Worm (Caenorhabditis elegans) whole organism, late embryonic: ENCODE measurements around the gene srd-26.

ENCODE experiments used
- C08G9.2 ChIP-seq: sonication (generic microtip); optimal IDR thresholded peaks from 2 replicates; lab custom pipeline; 2016; ENCODE audit warnings: mild to moderate bottlenecking, missing genetic modification characterization, moderate library complexity, missing compliant biosample characterization
- C38D4.7 ChIP-seq: fragments of 200-800 bp; sonication (Bioruptor generic); optimal IDR thresholded peaks from 2 replicates; lab custom pipeline; 2018; ENCODE audit warnings: mild to moderate bottlenecking, missing genetic modification characterization, moderate library complexity, missing compliant biosample characterization
- F13H6.1 ChIP-seq: sonication (generic microtip); optimal IDR thresholded peaks from 2 replicates; lab custom pipeline; 2016; ENCODE audit warnings: missing genetic modification characterization, missing compliant biosample characterization
- K09A11.1 ChIP-seq: sonication (generic microtip); optimal IDR thresholded peaks from 2 replicates; lab custom pipeline; 2017; ENCODE audit warnings: antibody characterized with exemption, mild to moderate bottlenecking, missing genetic modification characterization, missing compliant biosample characterization; ENCODE audit not compliant: insufficient read depth
- T23F11.4 ChIP-seq: fragments of 200-800 bp; sonication (Bioruptor generic); optimal IDR thresholded peaks from 2 replicates; lab custom pipeline; 2018; ENCODE audit warnings: mild to moderate bottlenecking, missing genetic modification characterization, missing compliant biosample characterization
- ama-1 ChIP-seq: fragments of 150-350 bp; optimal IDR thresholded peaks from 2 replicates; lab custom pipeline; 2014
- ceh-14 ChIP-seq: sonication (generic microtip); optimal IDR thresholded peaks from 2 replicates; lab custom pipeline; 2016; ENCODE audit warnings: missing genotype, missing genetic modification characterization, missing compliant biosample characterization
- ceh-22 ChIP-seq: sonication (generic microtip); optimal IDR thresholded peaks from 2 replicates; lab custom pipeline; 2017; ENCODE audit warnings: missing biosample characterization, missing genetic modification characterization
- ceh-45 ChIP-seq: fragments of 200-800 bp; sonication (Bioruptor generic); IDR thresholded peaks from 2 replicates; pipeline ENCODE4 v1.3.6; 2022; ENCODE audit warnings: missing genetic modification reagents, missing genetic modification characterization, missing compliant biosample characterization
- ceh-48 ChIP-seq: sonication (generic microtip); optimal IDR thresholded peaks from 2 replicates; lab custom pipeline; 2016; ENCODE audit warnings: missing genetic modification characterization, inconsistent platforms, missing compliant biosample characterization
- ceh-9 ChIP-seq: sonication (generic microtip); optimal IDR thresholded peaks from 2 replicates; lab custom pipeline; 2016; ENCODE audit warnings: mild to moderate bottlenecking, missing genetic modification characterization, inconsistent platforms, missing compliant biosample characterization
- dmd-4 ChIP-seq: sonication (generic microtip); optimal IDR thresholded peaks from 2 replicates; lab custom pipeline; 2016; ENCODE audit warnings: borderline replicate concordance, missing genetic modification characterization, missing compliant biosample characterization
- dve-1 ChIP-seq: sonication (generic microtip); optimal IDR thresholded peaks from 2 replicates; lab custom pipeline; 2017; ENCODE audit warnings: antibody characterized with exemption, mild to moderate bottlenecking, missing genetic modification characterization, missing compliant biosample characterization
- elt-2 ChIP-seq: sonication (generic microtip); optimal IDR thresholded peaks from 2 replicates; lab custom pipeline; 2016; ENCODE audit warnings: missing genetic modification reagents, missing genetic modification characterization, missing compliant biosample characterization
- ets-4 ChIP-seq: sonication (generic microtip); optimal IDR thresholded peaks from 2 replicates; lab custom pipeline; 2016; ENCODE audit warnings: missing genetic modification characterization, missing compliant biosample characterization
- eyg-1 ChIP-seq: sonication (generic microtip); optimal IDR thresholded peaks from 2 replicates; lab custom pipeline; 2016; ENCODE audit warnings: missing genotype, missing genetic modification characterization, missing compliant biosample characterization
- fax-1 ChIP-seq: sonication (generic microtip); optimal IDR thresholded peaks from 2 replicates; lab custom pipeline; 2016; ENCODE audit warnings: missing genotype, missing genetic modification characterization, missing compliant biosample characterization
- hlh-6 ChIP-seq: sonication (generic microtip); optimal IDR thresholded peaks from 2 replicates; lab custom pipeline; 2016; ENCODE audit warnings: missing genotype, missing genetic modification characterization, missing compliant biosample characterization
- hlh-8 ChIP-seq: sonication (generic microtip); optimal IDR thresholded peaks from 2 replicates; lab custom pipeline; 2016; ENCODE audit warnings: missing genotype, missing genetic modification characterization, missing compliant biosample characterization
- lim-6 ChIP-seq: sonication (generic microtip); optimal IDR thresholded peaks from 2 replicates; lab custom pipeline; 2016; ENCODE audit warnings: missing genetic modification characterization, missing compliant biosample characterization
- nfya-1 ChIP-seq: sonication (generic microtip); optimal IDR thresholded peaks from 2 replicates; lab custom pipeline; 2017; ENCODE audit warnings: missing genetic modification characterization, mild to moderate bottlenecking, missing compliant biosample characterization, antibody characterized with exemption, moderate library complexity
- nhr-11 ChIP-seq: fragments of 150-350 bp; optimal IDR thresholded peaks from 2 replicates; lab custom pipeline; 2014; ENCODE audit warnings: missing biosample characterization, missing genetic modification characterization
- nhr-232 ChIP-seq: sonication (generic microtip); optimal IDR thresholded peaks from 2 replicates; lab custom pipeline; 2016; ENCODE audit warnings: missing genetic modification characterization, missing compliant biosample characterization
- odd-2 ChIP-seq: sonication (generic microtip); optimal IDR thresholded peaks from 2 replicates; lab custom pipeline; 2017; ENCODE audit warnings: antibody characterized with exemption, mild to moderate bottlenecking, missing genetic modification characterization, missing compliant biosample characterization
- pag-3 ChIP-seq: sonication (generic microtip); optimal IDR thresholded peaks from 2 replicates; lab custom pipeline; 2016; ENCODE audit warnings: missing compliant biosample characterization, missing genetic modification characterization, borderline replicate concordance
- pax-1 ChIP-seq: fragments of 150-350 bp; optimal IDR thresholded peaks from 2 replicates; lab custom pipeline; 2014; ENCODE audit warnings: missing biosample characterization, missing genetic modification characterization
- rnt-1 ChIP-seq: sonication (generic microtip); optimal IDR thresholded peaks from 2 replicates; lab custom pipeline; 2016; ENCODE audit warnings: missing genetic modification characterization, missing compliant biosample characterization
- sdc-2 ChIP-seq: sonication (generic microtip); optimal IDR thresholded peaks from 2 replicates; lab custom pipeline; 2016; ENCODE audit warnings: missing genotype, missing genetic modification characterization, missing compliant biosample characterization
- tbx-2 ChIP-seq: sonication (generic microtip); optimal IDR thresholded peaks from 2 replicates; lab custom pipeline; 2016; ENCODE audit warnings: missing genetic modification characterization, missing compliant biosample characterization
- tbx-7 ChIP-seq: sonication (generic microtip); optimal IDR thresholded peaks from 2 replicates; lab custom pipeline; 2016; ENCODE audit warnings: missing genotype, missing genetic modification characterization, missing compliant biosample characterization
- ttx-3 ChIP-seq: sonication (generic microtip); optimal IDR thresholded peaks from 2 replicates; lab custom pipeline; 2016; ENCODE audit warnings: missing genetic modification reagents, missing genetic modification characterization, missing compliant biosample characterization
- unc-42 ChIP-seq: sonication (generic microtip); optimal IDR thresholded peaks from 2 replicates; lab custom pipeline; 2016; ENCODE audit warnings: missing genotype, missing genetic modification characterization, missing compliant biosample characterization
- unc-86 ChIP-seq: sonication (generic microtip); optimal IDR thresholded peaks from 2 replicates; lab custom pipeline; 2016; ENCODE audit warnings: missing genetic modification characterization, missing compliant biosample characterization
- zip-5 ChIP-seq: sonication (generic microtip); optimal IDR thresholded peaks from 2 replicates; lab custom pipeline; 2016; ENCODE audit warnings: missing genetic modification characterization, missing compliant biosample characterization

srd-26 gene

DNA sequence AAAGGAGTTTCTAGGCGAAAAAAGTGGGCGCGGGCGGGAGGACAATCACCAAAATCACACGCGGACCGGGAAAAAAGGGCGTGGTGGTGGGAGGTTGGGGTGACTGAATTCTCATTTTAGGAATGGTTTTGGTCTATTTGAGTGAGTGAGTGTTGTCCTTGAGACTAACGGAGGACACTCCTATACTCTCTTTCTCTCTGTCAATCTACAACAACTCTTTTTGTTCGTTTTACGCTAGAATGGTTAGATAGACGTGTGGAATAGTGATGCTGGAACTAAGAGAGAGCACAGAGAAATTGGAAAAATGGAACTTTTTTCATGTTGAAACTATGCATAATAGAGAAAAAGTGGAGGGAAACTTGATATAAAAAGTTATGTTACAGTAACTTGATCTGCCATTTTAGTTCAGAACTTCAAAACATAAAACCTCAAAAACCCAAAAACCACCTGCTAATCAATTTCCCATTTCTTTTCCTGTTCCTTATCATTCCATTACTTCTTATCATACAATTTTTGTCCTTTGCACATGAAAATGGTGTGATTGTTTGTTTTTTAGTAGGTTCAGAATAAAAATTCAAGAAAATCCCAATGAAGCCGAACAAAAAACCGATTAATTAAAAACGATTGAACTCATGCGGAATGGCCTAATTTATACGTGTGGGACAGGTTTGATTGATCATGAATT, 27.9 kb downstream of the srd-26 start:
- TF ChIP-seq rnt-1 (tag; lab: Kevin White, UChicago): no peak
- TF ChIP-seq ceh-14 (tag; lab: Kevin White, UChicago): no peak
- peak; percentile 75 for TF ChIP-seq elt-2

DNA sequence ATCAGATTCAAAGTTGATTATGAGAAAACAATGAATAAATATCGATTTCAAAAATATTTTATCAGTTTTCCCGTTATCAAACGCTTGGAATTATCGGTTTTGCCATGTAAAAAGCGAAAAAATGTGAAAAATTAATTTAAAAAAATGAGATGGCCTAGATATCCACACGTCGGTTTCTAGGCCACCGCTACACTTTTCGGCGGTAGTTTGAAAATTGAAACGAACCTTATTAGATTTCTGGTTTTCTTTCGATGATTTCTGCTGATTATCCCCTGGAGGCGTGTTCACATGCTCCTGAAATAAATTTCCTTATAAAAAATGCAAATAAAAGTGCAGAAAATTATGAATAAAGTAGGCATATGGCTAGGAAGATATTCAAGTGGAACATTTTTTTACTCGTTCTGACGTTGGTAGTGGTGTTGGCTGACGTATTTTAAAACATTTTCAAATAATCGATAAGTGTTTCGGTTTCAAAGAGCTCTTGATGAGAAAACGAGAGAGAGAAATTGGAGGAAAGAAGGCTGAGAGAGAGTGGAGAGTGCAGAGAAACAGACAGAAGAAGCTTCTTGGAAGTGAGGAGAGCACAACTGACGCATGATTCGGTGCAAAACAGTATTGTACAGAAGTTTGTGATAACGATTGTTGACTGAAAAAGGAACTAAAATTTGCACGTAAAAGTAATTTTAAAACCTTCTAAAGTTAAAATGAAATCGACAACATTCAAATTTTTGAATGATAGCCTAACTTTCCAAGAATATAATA, 29.6 kb downstream of the srd-26 start:
- TF ChIP-seq C08G9.2 (peak; percentile 16), ceh-48 (peak; percentile 38), rnt-1 (tag; lab: Kevin White, UChicago) (no peak), nhr-232 (no peak), zip-5 (tag; lab: Kevin White, UChicago) (peak; percentile 2), tbx-2 (peak; percentile 10), nfya-1 (tag; lab: Kevin White, UChicago) (peak; percentile 4)

DNA sequence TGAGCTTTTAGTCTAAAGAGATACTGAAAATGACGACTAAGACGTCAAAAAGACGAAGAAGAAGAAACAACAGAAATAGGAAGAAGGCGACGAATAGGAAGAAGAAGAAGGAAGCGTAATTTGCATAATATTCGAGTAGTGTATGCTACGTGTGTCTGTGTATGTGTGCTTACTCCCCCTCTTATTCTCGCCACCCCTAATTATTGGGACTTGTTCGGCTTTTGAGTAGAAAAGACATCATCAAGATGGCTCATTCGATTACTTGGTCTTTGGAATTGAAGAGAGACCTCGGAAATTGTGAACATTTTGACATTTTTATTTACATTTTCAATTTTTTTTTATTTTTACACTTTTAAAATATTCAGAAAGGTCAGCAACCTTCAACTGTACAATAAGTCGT, 32.6 kb downstream of the srd-26 start:
- peak; percentile 72 for TF ChIP-seq unc-42 (tag; lab: Kevin White, UChicago)
- peak; percentile 11 for TF ChIP-seq ttx-3 (tag; lab: Kevin White, UChicago)
- no peak for TF ChIP-seq odd-2 (tag; lab: Kevin White, UChicago)

DNA sequence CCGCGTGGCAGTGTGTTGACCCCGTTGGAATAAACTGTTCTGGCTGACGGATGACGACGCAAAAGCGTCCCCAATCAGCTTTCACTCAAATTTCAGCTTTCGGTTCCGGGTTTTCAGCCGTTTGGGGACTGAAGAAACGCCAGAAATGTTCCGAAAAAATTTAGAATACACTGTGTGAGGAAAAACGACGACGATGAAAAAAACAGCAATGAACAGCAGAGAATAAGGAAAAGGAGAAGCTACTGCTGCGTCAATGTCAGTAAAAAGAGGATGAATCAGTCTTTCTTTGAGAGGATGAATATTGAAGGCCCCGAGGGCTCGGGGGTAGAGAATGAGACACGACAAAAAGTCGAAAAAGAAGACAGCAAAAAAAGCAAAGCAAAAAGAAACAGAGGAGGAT, 34.0 kb downstream of the srd-26 start:
- TF ChIP-seq F13H6.1 (tag; lab: Kevin White, UChicago): no peak
- no peak for TF ChIP-seq fax-1 (tag; lab: Kevin White, UChicago)
- TF ChIP-seq ama-1 (lab: Kevin White, UChicago): no peak
- no peak for TF ChIP-seq nhr-11 (tag; lab: Kevin White, UChicago)

DNA sequence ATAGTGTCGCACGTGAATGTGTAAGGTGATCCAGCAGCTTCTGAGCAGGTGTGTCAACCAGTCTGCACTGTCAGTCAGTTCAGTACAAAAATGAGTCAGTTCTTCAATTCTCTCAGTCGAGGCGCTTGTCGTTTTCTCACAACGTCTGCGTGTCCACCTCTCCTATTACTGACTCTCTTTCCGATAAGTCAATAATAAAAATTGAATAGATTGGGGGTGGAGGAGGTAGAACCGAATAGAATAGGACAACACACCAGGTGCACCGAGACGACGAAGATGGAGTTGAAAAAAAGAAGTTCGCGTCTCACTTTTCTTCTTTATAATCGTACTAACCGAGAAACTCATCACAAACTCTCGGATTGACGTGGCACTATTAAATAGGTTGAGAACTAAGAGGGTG, 35.0 kb downstream of the srd-26 start:
- TF ChIP-seq F13H6.1 (tag; lab: Kevin White, UChicago) (no peak), unc-42 (tag; lab: Kevin White, UChicago) (peak; percentile 69), rnt-1 (tag; lab: Kevin White, UChicago) (no peak), lim-6 (tag; lab: Kevin White, UChicago) (no peak), T23F11.4 (GFP tag; lab: Kevin White, UChicago) (no peak)

DNA sequence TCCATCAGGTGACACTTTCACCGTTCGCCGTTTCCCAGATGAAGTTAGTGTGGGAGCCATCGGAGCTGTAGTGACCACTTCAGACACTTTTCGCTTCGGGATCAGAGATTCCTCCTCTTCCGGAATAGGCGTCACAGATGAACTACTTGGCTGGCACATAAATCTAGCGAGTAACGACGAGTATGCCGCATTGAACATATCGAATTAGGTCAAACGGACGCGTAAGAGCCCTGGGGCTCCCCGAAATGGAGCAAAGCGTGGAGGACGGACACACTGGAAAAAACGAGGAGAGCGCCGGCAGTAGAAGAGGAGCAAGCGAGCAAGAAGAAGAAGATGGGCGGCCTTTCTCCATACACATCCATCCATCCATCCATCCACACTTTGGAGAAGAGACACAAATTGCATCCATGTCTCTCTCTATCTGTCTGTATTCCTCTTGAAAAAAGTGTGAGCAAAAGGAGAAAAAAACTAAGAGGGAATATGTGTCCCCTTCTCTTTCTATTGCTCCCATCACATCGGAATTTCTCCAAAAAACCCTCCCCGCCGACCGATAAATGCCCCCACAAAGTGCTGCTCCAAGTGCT, 36.4 kb downstream of the srd-26 start:
- TF ChIP-seq hlh-6 (tag; lab: Kevin White, UChicago): peak; percentile 9
- no peak for TF ChIP-seq unc-86
- TF ChIP-seq unc-42 (tag; lab: Kevin White, UChicago): peak; percentile 77
- TF ChIP-seq ets-4 (tag; lab: Kevin White, UChicago): no peak

DNA sequence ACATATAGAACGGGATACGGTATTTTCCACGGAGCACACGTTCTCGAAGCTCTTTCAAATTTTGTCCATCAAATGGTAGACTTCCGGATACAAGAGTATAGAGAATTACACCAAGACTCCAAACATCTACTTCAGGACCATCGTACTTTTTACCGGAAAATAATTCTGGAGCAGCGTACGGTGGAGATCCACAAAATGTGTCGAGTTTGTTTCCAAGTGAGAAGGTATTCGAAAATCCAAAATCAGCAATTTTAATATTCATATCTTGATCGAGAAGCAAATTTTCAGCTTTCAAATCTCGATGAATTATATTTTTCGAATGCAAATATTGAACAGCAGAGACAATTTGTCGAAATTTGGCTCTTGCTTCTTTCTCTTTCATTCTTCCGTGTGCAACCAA, 39.6 kb downstream of the srd-26 start:
- no peak for TF ChIP-seq ceh-48
- TF ChIP-seq pag-3 (tag; lab: Kevin White, UChicago): no peak
- no peak for TF ChIP-seq eyg-1 (tag; lab: Kevin White, UChicago)
- no peak for TF ChIP-seq sdc-2
- TF ChIP-seq hlh-8 (tag; lab: Kevin White, UChicago): no peak
- TF ChIP-seq ets-4 (tag; lab: Kevin White, UChicago): no peak
- TF ChIP-seq dmd-4: no peak
- no peak for TF ChIP-seq K09A11.1 (tag; lab: Kevin White, UChicago)
- no peak for TF ChIP-seq ceh-9 (tag; lab: Kevin White, UChicago)
- TF ChIP-seq dve-1 (tag; lab: Kevin White, UChicago): no peak
- TF ChIP-seq pax-1 (tag; lab: Kevin White, UChicago): no peak
- no peak for TF ChIP-seq fax-1 (tag; lab: Kevin White, UChicago)
- TF ChIP-seq tbx-2: no peak
- no peak for TF ChIP-seq ceh-22 (tag; lab: Kevin White, UChicago)
- TF ChIP-seq tbx-7 (tag; lab: Kevin White, UChicago): no peak
- TF ChIP-seq C38D4.7: no peak
- no peak for TF ChIP-seq nhr-232
- TF ChIP-seq hlh-6 (tag; lab: Kevin White, UChicago): no peak
- TF ChIP-seq ceh-45: no peak
